Worm (Caenorhabditis elegans) whole organism, early embryonic: ENCODE results near the gene spr-1.

Source experiments
- B0310.2 ChIP-seq: sonication (generic microtip); optimal IDR thresholded peaks from 2 replicates; lab custom pipeline; 2016; ENCODE audit warnings: mild to moderate bottlenecking, missing genetic modification characterization, missing compliant biosample characterization
- F13C5.2 ChIP-seq: sonication (generic microtip); optimal IDR thresholded peaks from 2 replicates; lab custom pipeline; 2017; ENCODE audit warnings: mild to moderate bottlenecking, missing genetic modification characterization, inconsistent platforms, missing compliant biosample characterization
- aly-1 ChIP-seq: sonication (generic microtip); optimal IDR thresholded peaks from 2 replicates; lab custom pipeline; 2016; ENCODE audit warnings: missing genetic modification characterization, missing compliant biosample characterization
- ama-1 ChIP-seq: fragments of 150-350 bp; optimal IDR thresholded peaks from 2 replicates; lab custom pipeline; 2014
- ceh-13 ChIP-seq: fragments of 200-800 bp; sonication (Bioruptor generic); optimal IDR thresholded peaks from 2 replicates; lab custom pipeline; 2018; ENCODE audit warnings: mild to moderate bottlenecking, missing genetic modification characterization, missing compliant biosample characterization
- ceh-36 ChIP-seq: sonication (generic microtip); optimal IDR thresholded peaks from 2 replicates; lab custom pipeline; 2016; ENCODE audit warnings: missing genetic modification characterization, inconsistent platforms, missing compliant biosample characterization
- ets-7 ChIP-seq: sonication (generic microtip); optimal IDR thresholded peaks from 2 replicates; lab custom pipeline; 2016; ENCODE audit warnings: missing genotype, missing genetic modification characterization, missing compliant biosample characterization
- flt-1 ChIP-seq: fragments of 200-800 bp; sonication (Bioruptor generic); IDR thresholded peaks from 2 replicates; pipeline ENCODE4 v1.3.6; 2022; ENCODE audit warnings: missing genetic modification characterization, missing compliant biosample characterization
- hmbx-1 ChIP-seq: sonication (generic microtip); optimal IDR thresholded peaks from 2 replicates; lab custom pipeline; 2016; ENCODE audit warnings: mild to moderate bottlenecking, missing genetic modification characterization, missing compliant biosample characterization
- hmg-4 ChIP-seq: fragments of 200-800 bp; sonication (Bioruptor generic); optimal IDR thresholded peaks from 2 replicates; lab custom pipeline; 2018; ENCODE audit warnings: mild to moderate bottlenecking, missing genetic modification characterization, missing compliant biosample characterization
- hnd-1 ChIP-seq: sonication (generic microtip); optimal IDR thresholded peaks from 2 replicates; lab custom pipeline; 2016; ENCODE audit warnings: missing genetic modification characterization, missing compliant biosample characterization
- pes-1 ChIP-seq: fragments of 200-800 bp; sonication (Bioruptor generic); IDR thresholded peaks from 2 replicates; pipeline ENCODE4 v1.3.6; 2022; ENCODE audit warnings: missing genetic modification reagents, missing genetic modification characterization, missing compliant biosample characterization
- scrt-1 ChIP-seq: fragments of 200-800 bp; sonication (Bioruptor generic); IDR thresholded peaks from 2 replicates; pipeline ENCODE4 v1.3.6; 2022; ENCODE audit warnings: missing genetic modification characterization, missing compliant biosample characterization
- sea-1 ChIP-seq: fragments of 200-800 bp; sonication (Bioruptor generic); conservative IDR thresholded peaks from 2 replicates; pipeline ENCODE4 v1.3.6; 2022; ENCODE audit warnings: missing genetic modification characterization, missing compliant biosample characterization
- tbx-11 ChIP-seq: fragments of 200-800 bp; sonication (Bioruptor generic); IDR thresholded peaks from 2 replicates; pipeline ENCODE4 v1.3.6; 2022; ENCODE audit warnings: missing genetic modification characterization, missing compliant biosample characterization
- tbx-37 ChIP-seq: fragments of 200-800 bp; sonication (Bioruptor generic); conservative IDR thresholded peaks from 2 replicates; pipeline ENCODE4 v1.3.6; 2022; ENCODE audit warnings: missing genetic modification reagents, missing genetic modification characterization, missing compliant biosample characterization
- tra-4 ChIP-seq: sonication (generic microtip); optimal IDR thresholded peaks from 2 replicates; lab custom pipeline; 2017; ENCODE audit warnings: missing genetic modification characterization, missing compliant biosample characterization

Gene spr-1

ce11 chrV:8130812-8131211 lies 1.7 kb upstream of the spr-1 start:
- TF ChIP-seq tbx-11 (GFP tag; lab: Robert Waterston, UW) = no peak
- TF ChIP-seq ceh-13 (GFP tag; lab: Kevin White, UChicago) = no peak
- no peak for TF ChIP-seq hnd-1 (tag; lab: Kevin White, UChicago)
- no peak for TF ChIP-seq scrt-1 (GFP tag; lab: Robert Waterston, UW)
- no peak for TF ChIP-seq B0310.2 (tag; lab: Kevin White, UChicago)
- no peak for TF ChIP-seq ama-1 (lab: Kevin White, UChicago)

DNA sequence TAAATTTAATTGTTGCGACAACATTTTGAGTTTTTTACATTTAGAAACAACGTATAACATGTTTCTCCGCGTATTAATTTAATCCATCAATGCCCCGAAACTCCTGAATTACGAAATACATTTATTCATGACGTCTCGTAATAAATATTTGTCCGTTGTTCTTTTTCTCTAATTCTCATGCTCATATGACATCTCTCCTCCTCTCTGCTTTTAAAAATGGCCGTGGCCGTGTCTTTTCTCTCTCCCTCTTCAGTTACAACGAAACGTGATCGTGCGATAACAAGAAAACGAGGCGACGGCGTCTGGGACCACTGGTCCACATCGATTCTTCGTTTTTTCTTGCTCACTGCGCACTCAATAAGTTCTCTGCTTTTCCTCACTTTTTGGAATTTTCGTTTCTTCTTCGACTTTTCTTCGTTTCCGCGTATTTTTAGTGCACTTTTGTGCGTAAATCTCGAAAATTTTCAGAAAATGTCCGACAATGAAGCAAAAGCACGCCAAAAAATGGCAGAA lies 1.1 kb upstream of the spr-1 start, which contains the start of gene snap-1:
snap-1 (plus strand) TSS at position 463 of the 513 bp plus-strand sequence.
- TF ChIP-seq hnd-1 (tag; lab: Kevin White, UChicago) (no peak), ceh-13 (GFP tag; lab: Kevin White, UChicago) (no peak), scrt-1 (GFP tag; lab: Robert Waterston, UW) (no peak), flt-1 (GFP tag; lab: Robert Waterston, UW) (no peak), F13C5.2 (tag; lab: Kevin White, UChicago) (no peak), hmbx-1 (tag; lab: Kevin White, UChicago) (no peak)

- no peak for TF ChIP-seq F13C5.2 (tag; lab: Kevin White, UChicago)
- TF ChIP-seq tbx-11 (GFP tag; lab: Robert Waterston, UW) = 0 out of 2 replicates have a peak, but pooled peaks have one; percentile 35
- no peak for TF ChIP-seq ets-7 (tag; lab: Kevin White, UChicago)
These were observed 567 bp upstream of the spr-1 start for ce11 chrV:8129719-8130118.

DNA sequence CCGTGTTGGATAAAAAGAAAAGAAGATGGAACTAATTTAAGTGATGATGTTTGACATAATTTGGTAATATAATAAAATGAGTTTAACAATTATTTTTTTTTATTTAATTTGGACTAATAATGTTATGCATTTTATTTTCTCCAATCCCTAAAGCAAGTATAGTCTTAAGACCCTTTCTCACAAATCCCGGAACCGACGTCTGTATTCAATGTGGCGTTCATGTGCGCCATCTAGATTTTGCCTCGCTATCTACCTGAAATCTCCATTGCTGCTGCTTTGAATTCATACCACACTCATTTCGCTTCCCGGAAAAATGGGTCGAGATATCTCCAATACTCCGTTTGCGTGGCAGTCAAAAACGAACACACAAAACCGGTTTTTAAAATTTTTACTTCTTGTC lies 5.8 kb downstream of the spr-1 start, which contains the start of gene D1014.5:
D1014.5 (plus strand) TSS at position 301 of the 400 bp plus-strand sequence.
- TF ChIP-seq pes-1 (GFP tag; lab: Robert Waterston, UW) (no peak), scrt-1 (GFP tag; lab: Robert Waterston, UW) (no peak), ceh-36 (tag; lab: Kevin White, UChicago) (no peak), hmbx-1 (tag; lab: Kevin White, UChicago) (no peak), ets-7 (tag; lab: Kevin White, UChicago) (no peak), hnd-1 (tag; lab: Kevin White, UChicago) (no peak), tra-4 (tag; lab: Kevin White, UChicago) (no peak), aly-1 (tag; lab: Kevin White, UChicago) (no peak), tbx-37 (GFP tag; lab: Robert Waterston, UW) (no peak)

- TF ChIP-seq hmg-4 (GFP tag; lab: Kevin White, UChicago) (no peak), tbx-37 (GFP tag; lab: Robert Waterston, UW) (no peak), hmbx-1 (tag; lab: Kevin White, UChicago) (no peak), ceh-36 (tag; lab: Kevin White, UChicago) (no peak), sea-1 (no peak), B0310.2 (tag; lab: Kevin White, UChicago) (no peak), flt-1 (GFP tag; lab: Robert Waterston, UW) (no peak), aly-1 (tag; lab: Kevin White, UChicago) (no peak), scrt-1 (GFP tag; lab: Robert Waterston, UW) (no peak), ets-7 (tag; lab: Kevin White, UChicago) (no peak), pes-1 (GFP tag; lab: Robert Waterston, UW) (no peak), tbx-11 (GFP tag; lab: Robert Waterston, UW) (no peak), hnd-1 (tag; lab: Kevin White, UChicago) (no peak), ceh-13 (GFP tag; lab: Kevin White, UChicago) (no peak), tra-4 (tag; lab: Kevin White, UChicago) (no peak), F13C5.2 (tag; lab: Kevin White, UChicago) (no peak), ama-1 (lab: Kevin White, UChicago) (no peak)
These were observed 8.3 kb downstream of the spr-1 start, which contains the start of gene D1014.6 for ce11 chrV:8120868-8121267. D1014.6 (plus strand) TSS chrV:8121168.

- no peak for TF ChIP-seq B0310.2 (tag; lab: Kevin White, UChicago)
- TF ChIP-seq aly-1 (tag; lab: Kevin White, UChicago) = no peak
These were observed 11.2 kb downstream of the spr-1 start, which contains the start of gene D1014.7 for ce11 chrV:8117964-8118363. D1014.7 (plus strand) TSS chrV:8118264.

DNA sequence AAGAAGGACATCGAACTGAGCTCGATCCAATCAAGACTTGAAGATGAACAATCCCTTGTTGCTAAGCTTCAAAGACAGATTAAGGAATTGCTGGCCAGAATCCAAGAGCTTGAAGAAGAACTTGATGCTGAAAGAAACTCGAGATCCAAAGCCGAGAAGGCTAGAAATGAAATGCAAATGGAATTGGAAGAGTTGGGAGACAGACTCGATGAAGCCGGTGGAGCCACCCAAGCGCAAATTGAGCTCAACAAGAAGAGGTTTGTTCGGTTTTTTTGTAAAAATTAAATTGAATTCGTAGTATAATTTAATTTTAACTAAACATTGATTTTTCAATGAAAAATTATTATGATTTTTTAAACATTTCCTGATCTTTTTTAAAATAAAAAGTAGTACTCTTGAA lies 14.6 kb downstream of the spr-1 start:
- TF ChIP-seq F13C5.2 (tag; lab: Kevin White, UChicago) (no peak), hnd-1 (tag; lab: Kevin White, UChicago) (no peak), hmbx-1 (tag; lab: Kevin White, UChicago) (no peak), aly-1 (tag; lab: Kevin White, UChicago) (no peak), ceh-13 (GFP tag; lab: Kevin White, UChicago) (no peak), ama-1 (lab: Kevin White, UChicago) (no peak), B0310.2 (tag; lab: Kevin White, UChicago) (no peak), scrt-1 (GFP tag; lab: Robert Waterston, UW) (no peak), tbx-11 (GFP tag; lab: Robert Waterston, UW) (no peak), tbx-37 (GFP tag; lab: Robert Waterston, UW) (no peak), ets-7 (tag; lab: Kevin White, UChicago) (no peak), flt-1 (GFP tag; lab: Robert Waterston, UW) (no peak), pes-1 (GFP tag; lab: Robert Waterston, UW) (no peak), sea-1 (no peak), ceh-36 (tag; lab: Kevin White, UChicago) (no peak), tra-4 (tag; lab: Kevin White, UChicago) (no peak), hmg-4 (GFP tag; lab: Kevin White, UChicago) (no peak)
